Worm (Caenorhabditis elegans) whole organism, L4 larva: ENCODE results near the gene T25C12.3.

Experiments used
- Y105C5A.15 ChIP-seq: fragments of 200-800 bp; sonication (Bioruptor generic); IDR thresholded peaks from 2 replicates; pipeline ENCODE4 v1.3.6; 2022; ENCODE audit warnings: missing genetic modification characterization, missing compliant biosample characterization
- skn-1 ChIP-seq: fragments of 150-350 bp; optimal IDR thresholded peaks from 2 replicates; lab custom pipeline; 2014; ENCODE audit warnings: missing biosample characterization, missing genetic modification characterization
- snpc-4 ChIP-seq: fragments of 150-350 bp; optimal IDR thresholded peaks from 2 replicates; lab custom pipeline; 2014; ENCODE audit warnings: missing biosample characterization, missing genetic modification characterization

ce11 chrX:11464271-11465103, 35.3 kb downstream of the T25C12.3 start:
- TF ChIP-seq skn-1 (tag; lab: Kevin White, UChicago): no peak
- no peak for TF ChIP-seq snpc-4 (tag; lab: Kevin White, UChicago)
- TF ChIP-seq Y105C5A.15 (GFP tag; lab: Robert Waterston, UW): no peak
